Fruit fly (Drosophila melanogaster): ENCODE measurements around the gene CG5860.

dm6 chr3R:17415439-17415838 lies 6.0 kb downstream of the CG5860 start, which contains the start of gene CG5866:
- TF ChIP-seq Hmr (GFP tag; optimal IDR thresholded peaks at IDR 0.05) = no peak
- no peak for TF ChIP-seq CG9797 (GFP tag; optimal IDR thresholded peaks at IDR 0.05)
- no peak for TF ChIP-seq ranshi (GFP tag; IDR thresholded peaks at IDR 0.05)
- no peak for TF ChIP-seq CG10267 (tag; optimal IDR thresholded peaks at IDR 0.05)
- TF ChIP-seq Dek (tag; optimal IDR thresholded peaks at IDR 0.05) = no peak
- TF ChIP-seq CG17186 (GFP tag; optimal IDR thresholded peaks at IDR 0.05) = no peak

All from whole organism, embryonic.